Fruit fly (Drosophila melanogaster) whole organism, prepupa: ENCODE measurements around the gene CG8927.

Experiments
- Blimp-1 ChIP-seq: fragments of 200-800 bp; sonication (Bioruptor generic); optimal IDR thresholded peaks from 3 replicates; lab custom pipeline; 2017; ENCODE audit warnings: missing biosample characterization, missing genetic modification characterization, mild to moderate bottlenecking, moderate library complexity, missing genetic modification reagents
- CG10669 ChIP-seq: fragments of 200-800 bp; sonication (Bioruptor generic); optimal IDR thresholded peaks from 3 replicates; lab custom pipeline; 2018; ENCODE audit warnings: missing biosample characterization, mild to moderate bottlenecking, missing genetic modification characterization, moderate library complexity
- CG11762 ChIP-seq: fragments of 200-800 bp; sonication (Bioruptor generic); optimal IDR thresholded peaks from 3 replicates; lab custom pipeline; 2016; ENCODE audit warnings: missing biosample characterization, missing genetic modification characterization; ENCODE audit not compliant: insufficient read depth
- CG11902 ChIP-seq: fragments of 200-800 bp; sonication (Bioruptor generic); optimal IDR thresholded peaks from 3 replicates; lab custom pipeline; 2016; ENCODE audit warnings: missing biosample characterization, missing genetic modification characterization
- CG15336 ChIP-seq: fragments of 200-800 bp; sonication (Bioruptor generic); IDR thresholded peaks from 2 replicates; pipeline ENCODE4 v1.3.6; 2022; ENCODE audit warnings: missing biosample characterization, missing genetic modification characterization
- CG3032 ChIP-seq: fragments of 200-800 bp; optimal IDR thresholded peaks from 2 replicates; lab custom pipeline; 2019; ENCODE audit warnings: missing biosample characterization, mild to moderate bottlenecking, missing genetic modification characterization, moderate library complexity
- CG31627 ChIP-seq: fragments of 200-800 bp; sonication (Bioruptor generic); optimal IDR thresholded peaks from 3 replicates; lab custom pipeline; 2016; ENCODE audit warnings: missing biosample characterization, missing genetic modification characterization
- CG32006 ChIP-seq: fragments of 200-800 bp; sonication (Bioruptor generic); optimal IDR thresholded peaks from 3 replicates; lab custom pipeline; 2017; ENCODE audit warnings: missing biosample characterization, mild to moderate bottlenecking, missing genetic modification characterization
- CG34406 ChIP-seq: fragments of 200-800 bp; sonication (Bioruptor generic); optimal IDR thresholded peaks from 3 replicates; lab custom pipeline; 2016; ENCODE audit warnings: missing biosample characterization, missing genetic modification characterization
- CG3919 ChIP-seq: fragments of 200-800 bp; sonication (Bioruptor generic); optimal IDR thresholded peaks from 3 replicates; lab custom pipeline; 2016; ENCODE audit warnings: missing biosample characterization, missing genetic modification characterization
- CG4318 ChIP-seq: fragments of 200-800 bp; sonication (Bioruptor generic); optimal IDR thresholded peaks from 3 replicates; lab custom pipeline; 2017; ENCODE audit warnings: missing biosample characterization, mild to moderate bottlenecking, missing genetic modification characterization
- CG6163 ChIP-seq: fragments of 200-800 bp; sonication (Bioruptor generic); IDR thresholded peaks from 3 replicates; pipeline ENCODE4 v1.3.6; 2022; ENCODE audit warnings: missing biosample characterization, missing genetic modification characterization
- CG6276 ChIP-seq: fragments of 200-800 bp; sonication (Bioruptor generic); optimal IDR thresholded peaks from 2 replicates; lab custom pipeline; 2017; ENCODE audit warnings: missing biosample characterization, mild to moderate bottlenecking, missing genetic modification characterization
- CG6808 ChIP-seq: fragments of 200-800 bp; sonication (Bioruptor generic); optimal IDR thresholded peaks from 3 replicates; lab custom pipeline; 2017; ENCODE audit warnings: missing biosample characterization, missing genetic modification characterization, mild to moderate bottlenecking, moderate library complexity, missing genetic modification reagents
- CG6854 ChIP-seq: fragments of 200-800 bp; sonication (Bioruptor generic); optimal IDR thresholded peaks from 2 replicates; lab custom pipeline; 2017; ENCODE audit warnings: missing biosample characterization, mild to moderate bottlenecking, missing genetic modification characterization
- CG7368 ChIP-seq: fragments of 200-800 bp; sonication (Bioruptor generic); optimal IDR thresholded peaks from 3 replicates; lab custom pipeline; 2016; ENCODE audit warnings: missing biosample characterization, missing genetic modification characterization
- CG8119 ChIP-seq: fragments of 200-800 bp; sonication (Bioruptor generic); IDR thresholded peaks from 3 replicates; pipeline ENCODE4 v1.3.6; 2022; ENCODE audit warnings: missing biosample characterization, missing genetic modification characterization
- CG8319 ChIP-seq: fragments of 200-800 bp; sonication (Bioruptor generic); optimal IDR thresholded peaks from 3 replicates; lab custom pipeline; 2016; ENCODE audit warnings: missing biosample characterization, missing genetic modification characterization
- CG8632 ChIP-seq: fragments of 200-800 bp; sonication (Bioruptor generic); optimal IDR thresholded peaks from 3 replicates; lab custom pipeline; 2016; ENCODE audit warnings: missing biosample characterization, missing genetic modification characterization
- Eip78C ChIP-seq: fragments of 200-800 bp; sonication (Bioruptor generic); peaks from one replicate; lab custom pipeline; 2016; ENCODE audit warnings: missing biosample characterization, missing genetic modification characterization
- Ets21C ChIP-seq: fragments of 200-800 bp; sonication (Bioruptor generic); optimal IDR thresholded peaks from 3 replicates; lab custom pipeline; 2016; ENCODE audit warnings: missing biosample characterization, missing genetic modification characterization
- Ets96B ChIP-seq: fragments of 200-800 bp; optimal IDR thresholded peaks from 2 replicates; lab custom pipeline; 2019; ENCODE audit warnings: missing biosample characterization, mild to moderate bottlenecking, missing genetic modification characterization, moderate library complexity
- Gug ChIP-seq: fragments of 200-800 bp; sonication (Bioruptor generic); IDR thresholded peaks from 2 replicates; pipeline ENCODE4 v1.3.6; 2022; ENCODE audit warnings: missing biosample characterization, missing genetic modification characterization
- Hr38 ChIP-seq: sonication (Bioruptor generic); optimal IDR thresholded peaks from 2 replicates; lab custom pipeline; 2016; ENCODE audit warnings: missing biosample characterization, missing genetic modification characterization
- Hr39 ChIP-seq: fragments of 200-800 bp; sonication (Bioruptor generic); optimal IDR thresholded peaks from 2 replicates; lab custom pipeline; 2016; ENCODE audit warnings: missing biosample characterization, missing genetic modification characterization
- Hr4 ChIP-seq: fragments of 200-800 bp; sonication (Bioruptor generic); optimal IDR thresholded peaks from 3 replicates; lab custom pipeline; 2016; ENCODE audit warnings: missing biosample characterization, missing genetic modification characterization
- Met ChIP-seq: fragments of 200-800 bp; sonication (Bioruptor generic); optimal IDR thresholded peaks from 3 replicates; lab custom pipeline; 2016; ENCODE audit warnings: missing biosample characterization, missing genetic modification characterization
- OdsH ChIP-seq: fragments of 200-800 bp; sonication (Bioruptor generic); optimal IDR thresholded peaks from 3 replicates; lab custom pipeline; 2016; ENCODE audit warnings: missing biosample characterization, missing genetic modification characterization
- Smox ChIP-seq: fragments of 200-800 bp; sonication (Bioruptor generic); optimal IDR thresholded peaks from 3 replicates; lab custom pipeline; 2016; ENCODE audit warnings: missing biosample characterization, missing genetic modification characterization
- Sox102F ChIP-seq: fragments of 200-800 bp; sonication (Bioruptor generic); optimal IDR thresholded peaks from 2 replicates; lab custom pipeline; 2016; ENCODE audit warnings: missing biosample characterization, mild to moderate bottlenecking, missing genetic modification characterization
- achi ChIP-seq: fragments of 200-800 bp; sonication (Bioruptor generic); optimal IDR thresholded peaks from 3 replicates; lab custom pipeline; 2016; ENCODE audit warnings: missing biosample characterization, missing genetic modification characterization
- acj6 ChIP-seq: fragments of 200-800 bp; sonication (Bioruptor generic); optimal IDR thresholded peaks from 3 replicates; lab custom pipeline; 2016; ENCODE audit warnings: missing biosample characterization, missing genetic modification characterization
- dsx ChIP-seq: fragments of 200-800 bp; optimal IDR thresholded peaks from 3 replicates; lab custom pipeline; 2019; ENCODE audit warnings: missing biosample characterization, mild to moderate bottlenecking, missing genetic modification characterization, moderate library complexity; ENCODE audit not compliant: poor library complexity, severe bottlenecking
- fd85E ChIP-seq: fragments of 200-800 bp; sonication (Bioruptor generic); optimal IDR thresholded peaks from 3 replicates; lab custom pipeline; 2016; ENCODE audit warnings: missing biosample characterization, missing genetic modification characterization
- lz ChIP-seq: fragments of 200-800 bp; sonication (Bioruptor generic); optimal IDR thresholded peaks from 3 replicates; lab custom pipeline; 2016; ENCODE audit warnings: missing biosample characterization, missing genetic modification characterization
- net ChIP-seq: fragments of 200-800 bp; sonication (Bioruptor generic); optimal IDR thresholded peaks from 3 replicates; lab custom pipeline; 2016; ENCODE audit warnings: missing biosample characterization, missing genetic modification characterization
- pdm3 ChIP-seq: fragments of 200-800 bp; sonication (Bioruptor generic); optimal IDR thresholded peaks from 3 replicates; lab custom pipeline; 2016; ENCODE audit warnings: missing biosample characterization, missing genetic modification characterization
- spab ChIP-seq: fragments of 200-800 bp; sonication (Bioruptor generic); optimal IDR thresholded peaks from 2 replicates; lab custom pipeline; 2017; ENCODE audit warnings: missing biosample characterization, mild to moderate bottlenecking, missing genetic modification characterization, missing genetic modification reagents
- ss ChIP-seq, 2 experiments: fragments of 200-800 bp; sonication (Bioruptor generic); optimal IDR thresholded peaks; 2 replicates in 1 of 2; 3 replicates in 1 of 2; lab custom pipeline; 2017 to 2018; ENCODE audit warnings: mild to moderate bottlenecking in 2 of 2, missing biosample characterization in 2 of 2, missing genetic modification characterization in 2 of 2, moderate library complexity in 1 of 2
- svp ChIP-seq: fragments of 200-800 bp; sonication (Bioruptor generic); peaks from one replicate; lab custom pipeline; 2016; ENCODE audit warnings: missing biosample characterization, missing genetic modification characterization
- topi ChIP-seq: fragments of 200-800 bp; sonication (Bioruptor generic); optimal IDR thresholded peaks from 3 replicates; lab custom pipeline; 2016; ENCODE audit warnings: missing biosample characterization, missing genetic modification characterization
- vri ChIP-seq: fragments of 200-800 bp; sonication (Bioruptor generic); optimal IDR thresholded peaks from 3 replicates; lab custom pipeline; 2016; ENCODE audit warnings: missing biosample characterization, mild to moderate bottlenecking, missing genetic modification characterization

CG8927 gene

DNA sequence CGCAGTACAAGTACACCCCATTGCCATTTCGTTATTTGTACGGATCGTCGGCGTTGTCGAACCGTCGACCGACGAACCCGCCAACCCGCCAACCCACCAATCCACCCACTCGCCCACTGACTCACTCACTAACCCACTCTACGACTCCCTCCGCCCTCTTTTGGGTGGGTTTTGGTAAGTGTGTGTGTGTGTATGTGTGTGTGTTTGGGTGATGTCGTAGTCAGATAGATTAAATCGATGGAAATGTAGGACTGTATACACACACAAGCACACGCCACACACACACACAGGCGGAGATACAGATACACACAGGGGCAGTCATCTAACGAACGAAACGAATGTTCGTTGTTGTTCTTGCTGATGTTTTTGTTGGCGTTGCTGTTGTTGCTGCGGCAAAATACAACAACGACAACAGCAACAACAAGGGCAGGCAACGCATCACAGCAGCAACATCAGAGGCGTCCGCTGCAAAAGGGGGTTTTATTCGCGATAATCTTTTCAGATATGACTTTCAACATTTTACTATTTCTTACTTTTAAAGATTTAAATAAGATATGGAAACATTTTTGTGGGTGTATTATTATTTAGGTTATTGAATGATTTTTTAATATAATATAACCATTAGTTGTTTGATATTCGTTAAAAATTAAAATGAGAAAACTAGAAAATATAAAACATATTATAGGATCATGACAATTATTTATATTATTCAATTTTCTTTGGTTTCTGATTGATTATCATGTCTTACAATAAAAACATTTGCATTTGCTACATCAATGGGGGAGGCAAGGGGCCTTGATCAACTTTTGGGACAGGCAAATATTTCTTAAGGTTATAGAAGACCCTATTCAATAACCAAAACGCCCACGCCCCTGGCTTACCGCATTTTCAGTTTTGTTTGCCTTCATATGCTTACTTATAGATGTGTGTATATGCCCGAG is 40.8 kb downstream of the CG8927 start (continued):
- peak; percentile 98 for TF ChIP-seq CG4318 (GFP tag; lab: Kevin White, UChicago)
- peak; percentile 81 for TF ChIP-seq OdsH (GFP tag; lab: Kevin White, UChicago)
- peak; percentile 39 for TF ChIP-seq pdm3
- TF ChIP-seq Gug (GFP tag; lab: Robert Waterston, UW), result peak; percentile 42; the same call in 1 of the 2 replicates
- TF ChIP-seq CG15336 (GFP tag; lab: Robert Waterston, UW), result peak; percentile 71
- TF ChIP-seq CG8119, result peak; percentile 83
- TF ChIP-seq achi, result peak; percentile 85
- TF ChIP-seq CG31627 (GFP tag; lab: Kevin White, UChicago), result peak; percentile 37
- TF ChIP-seq svp, result peak; percentile 84
- peak; percentile 85 for TF ChIP-seq Hr4 (GFP tag; lab: Kevin White, UChicago)
- peak; percentile 67 for TF ChIP-seq Smox (GFP tag; lab: Kevin White, UChicago)
- peak; percentile 66 for TF ChIP-seq CG11762 (GFP tag; lab: Kevin White, UChicago)
- TF ChIP-seq vri (GFP tag; lab: Kevin White, UChicago), result no peak
- no peak for TF ChIP-seq fd85E
- peak; percentile 92 for TF ChIP-seq spab (GFP tag; lab: Kevin White, UChicago)
- peak; percentile 78 for TF ChIP-seq CG11902 (GFP tag; lab: Kevin White, UChicago)
- peak; percentile 99 for TF ChIP-seq CG32006 (GFP tag; lab: Kevin White, UChicago)
- peak; percentile 84 for TF ChIP-seq Ets96B (tag; lab: Kevin White, UChicago)
- peak; percentile 68 for TF ChIP-seq lz (GFP tag; lab: Kevin White, UChicago)
- TF ChIP-seq CG3919 (GFP tag; lab: Kevin White, UChicago), result peak; percentile 87
- peak; percentile 43; the same call in 2 of the 3 replicates for TF ChIP-seq CG6163 (GFP tag; lab: Robert Waterston, UW)
- TF ChIP-seq CG6808 (GFP tag; lab: Kevin White, UChicago), result peak; percentile 91
- TF ChIP-seq Ets21C (GFP tag; lab: Kevin White, UChicago), result peak; percentile 7
- TF ChIP-seq acj6 (GFP tag; lab: Kevin White, UChicago), result peak; percentile 87
- TF ChIP-seq ss (GFP tag; optimal IDR thresholded peaks at IDR 0.05; lab: Kevin White, UChicago), result peak; percentile 81 to 89
- peak; percentile 79 for TF ChIP-seq Blimp-1
- TF ChIP-seq Sox102F, result peak; percentile 40
- TF ChIP-seq Met (GFP tag; lab: Kevin White, UChicago), result peak; percentile 70
- peak; percentile 94 for TF ChIP-seq Eip78C (GFP tag; lab: Kevin White, UChicago)
- TF ChIP-seq CG34406 (GFP tag; lab: Kevin White, UChicago), result peak; percentile 88
- TF ChIP-seq CG8632 (GFP tag; lab: Kevin White, UChicago), result peak; percentile 86
- peak; percentile 82 for TF ChIP-seq net
- peak; percentile 37 for TF ChIP-seq Hr39 (GFP tag; lab: Kevin White, UChicago)
- TF ChIP-seq CG6276 (GFP tag; lab: Kevin White, UChicago), result peak; percentile 97
- TF ChIP-seq dsx (GFP tag; lab: Kevin White, UChicago), result peak; percentile 83
- no peak for TF ChIP-seq CG7368
- peak; percentile 89 for TF ChIP-seq CG3032
- TF ChIP-seq Hr38 (GFP tag; lab: Kevin White, UChicago), result no peak
- peak; percentile 61 for TF ChIP-seq CG10669 (GFP tag; lab: Kevin White, UChicago)
- TF ChIP-seq topi (GFP tag; lab: Kevin White, UChicago), result peak; percentile 67
- TF ChIP-seq CG8319 (GFP tag; lab: Kevin White, UChicago), result peak; percentile 58
- peak; percentile 61 for TF ChIP-seq CG6854 (GFP tag; lab: Kevin White, UChicago)
